Fruit fly (Drosophila melanogaster): ENCODE data around the gene Usp32.

Gene Usp32

dm6 chr3L:19928435-19929011, 57.6 kb downstream of the Usp32 start, which contains the start of the genes CG8004 and RhoGDI (continued):
- TF ChIP-seq Blimp-1 (GFP tag; optimal IDR thresholded peaks at IDR 0.05) (peak; percentile 60), CG16815 (GFP tag; optimal IDR thresholded peaks at IDR 0.05) (no peak), CrebB (tag; optimal IDR thresholded peaks at IDR 0.05) (peak; percentile 4), BtbVII (GFP tag; optimal IDR thresholded peaks at IDR 0.05) (no peak), Nf-YC (tag; optimal IDR thresholded peaks at IDR 0.05) (peak; percentile 53), HHEX (GFP tag; optimal IDR thresholded peaks at IDR 0.05) (peak; percentile 9), shn (GFP tag; optimal IDR thresholded peaks at IDR 0.05) (peak; percentile 63), fru (optimal IDR thresholded peaks at IDR 0.05) (no peak), row (GFP tag; IDR thresholded peaks at IDR 0.05) (peak; percentile 81), unpg (GFP tag; optimal IDR thresholded peaks at IDR 0.05) (peak; percentile 68), pita (GFP tag; optimal IDR thresholded peaks at IDR 0.05) (no peak), Hmx (GFP tag; optimal IDR thresholded peaks at IDR 0.05) (peak; percentile 33), CG15011 (GFP tag; optimal IDR thresholded peaks at IDR 0.05) (no peak), CG6689 (GFP tag; IDR thresholded peaks at IDR 0.05) (peak; percentile 56; the same call in 1 of the 2 replicates), kni (GFP tag; optimal IDR thresholded peaks at IDR 0.05) (no peak), z (GFP tag; IDR thresholded peaks at IDR 0.05) (no peak), CG17802 (tag; optimal IDR thresholded peaks at IDR 0.05) (peak; percentile 79), CG11456 (GFP tag; IDR thresholded peaks at IDR 0.05) (no peak; the same call in 2 of the 3 replicates), CG7357 (GFP tag; IDR thresholded peaks at IDR 0.05) (peak; percentile 96), Oli (tag; optimal IDR thresholded peaks at IDR 0.05) (peak; percentile 29), CG12219 (GFP tag; optimal IDR thresholded peaks at IDR 0.05) (no peak), CG6654 (GFP tag; optimal IDR thresholded peaks at IDR 0.05) (no peak), fd64A (GFP tag; optimal IDR thresholded peaks at IDR 0.05) (no peak), Tbp (GFP tag; optimal IDR thresholded peaks at IDR 0.05) (no peak), CG12769 (tag; optimal IDR thresholded peaks at IDR 0.05) (peak; percentile 59), CG2120 (GFP tag; optimal IDR thresholded peaks at IDR 0.05) (peak; percentile 84), CG2712 (tag; optimal IDR thresholded peaks at IDR 0.05) (peak; percentile 70), Bteb2 (GFP tag; optimal IDR thresholded peaks at IDR 0.05) (peak; percentile 56), sim (GFP tag; IDR thresholded peaks at IDR 0.05) (no peak), CG1024 (GFP tag; IDR thresholded peaks at IDR 0.05) (peak; percentile 59; the same call in 1 of the 2 replicates), ham (GFP tag; IDR thresholded peaks at IDR 0.05) (no peak), ATbp (GFP tag; optimal IDR thresholded peaks at IDR 0.05) (no peak), Mrtf (GFP tag; IDR thresholded peaks at IDR 0.05) (no peak), CG7987 (GFP tag; optimal IDR thresholded peaks at IDR 0.05) (no peak), CG12236 (GFP tag; optimal IDR thresholded peaks at IDR 0.05) (no peak), CG9609 (GFP tag; optimal IDR thresholded peaks at IDR 0.05) (peak; percentile 60), CG33557 (GFP tag; optimal IDR thresholded peaks at IDR 0.05) (no peak), CG2116 (GFP tag; optimal IDR thresholded peaks at IDR 0.05) (peak; percentile 74), cwo (GFP tag; optimal IDR thresholded peaks at IDR 0.05) (no peak), tin (GFP tag; optimal IDR thresholded peaks at IDR 0.05) (peak; percentile 75), dpn (GFP tag; optimal IDR thresholded peaks at IDR 0.05) (peak; percentile 67 to 77), CG3726 (GFP tag; IDR thresholded peaks at IDR 0.05) (0 out of 3 replicates have a peak, but pooled peaks have one; percentile 42), bab2 (GFP tag; optimal IDR thresholded peaks at IDR 0.05) (peak; percentile 73), CG11696 (GFP tag; IDR thresholded peaks at IDR 0.05) (no peak), sima (GFP tag; optimal IDR thresholded peaks at IDR 0.05) (no peak), CG13624 (GFP tag; optimal IDR thresholded peaks at IDR 0.05) (peak; percentile 71), chinmo (GFP tag; IDR thresholded peaks at IDR 0.05; ENCODE audit: partially characterized antibody) (no peak), vfl (GFP tag; optimal IDR thresholded peaks at IDR 0.05) (peak; percentile 63), CG11560 (tag; IDR thresholded peaks at IDR 0.05) (no peak), wdn (GFP tag; IDR thresholded peaks at IDR 0.05) (peak; percentile 46; the same call in 1 of the 2 replicates), CG14014 (GFP tag; IDR thresholded peaks at IDR 0.05) (peak; percentile 59)

Measured in whole organism, embryonic.